Fruit fly (Drosophila melanogaster): Measurements from ENCODE around the gene Axn.
A peak's percentile ranks its signal among the peaks of the same experiment; 100 is the strongest.

Gene Axn

dm6 chr3R:29995035-29995434 lies 27.6 kb upstream of the Axn start, which contains the start of the genes CG7903 and Sas-6 (continued):
- TF ChIP-seq Usf (GFP tag; optimal IDR thresholded peaks at IDR 0.05) (no peak), CG5953 (GFP tag; IDR thresholded peaks at IDR 0.05) (no peak), prd (optimal IDR thresholded peaks at IDR 0.05) (no peak), prd (GFP tag; IDR thresholded peaks at IDR 0.05) (no peak), knrl (GFP tag; IDR thresholded peaks at IDR 0.05; ENCODE audit: partially characterized antibody) (peak; percentile 67), MTF-1 (GFP tag; optimal IDR thresholded peaks at IDR 0.05; ENCODE audit: borderline replicate concordance) (no peak), pnt (GFP tag; optimal IDR thresholded peaks at IDR 0.05) (no peak), CoRest (tag; optimal IDR thresholded peaks at IDR 0.05) (no peak), Optix (GFP tag; IDR thresholded peaks at IDR 0.05) (no peak), Nf-YC (tag; optimal IDR thresholded peaks at IDR 0.05) (no peak), Stat92E (GFP tag; optimal IDR thresholded peaks at IDR 0.05) (no peak), CrebB (tag; optimal IDR thresholded peaks at IDR 0.05) (no peak), en (GFP tag; optimal IDR thresholded peaks at IDR 0.05) (no peak), p53 (GFP tag; optimal IDR thresholded peaks at IDR 0.05) (no peak), vnd (GFP tag; IDR thresholded peaks at IDR 0.05; ENCODE audit: partially characterized antibody) (peak; percentile 63), Aef1 (GFP tag; IDR thresholded peaks at IDR 0.05) (no peak), Taf1 (GFP tag; IDR thresholded peaks at IDR 0.05) (no peak), pros (GFP tag; optimal IDR thresholded peaks at IDR 0.05) (no peak), Opbp (GFP tag; IDR thresholded peaks at IDR 0.05; ENCODE audit: partially characterized antibody) (peak; percentile 60; the same call in 1 of the 3 replicates), HHEX (GFP tag; optimal IDR thresholded peaks at IDR 0.05) (no peak), Sry-β (GFP tag; optimal IDR thresholded peaks at IDR 0.05) (no peak), crp (GFP tag; optimal IDR thresholded peaks at IDR 0.05) (peak in 1 of 2 experiments; percentile 2), tgo (GFP tag; IDR thresholded peaks at IDR 0.05) (no peak), CG6791 (GFP tag; IDR thresholded peaks at IDR 0.05; ENCODE audit: partially characterized antibody) (peak; percentile 88), CG2120 (GFP tag; optimal IDR thresholded peaks at IDR 0.05) (no peak), CG13624 (GFP tag; optimal IDR thresholded peaks at IDR 0.05) (no peak), CG16815 (GFP tag; optimal IDR thresholded peaks at IDR 0.05) (no peak), H15 (GFP tag; IDR thresholded peaks at IDR 0.05) (no peak), BEAF-32 (GFP tag; optimal IDR thresholded peaks at IDR 0.05) (peak; percentile 73), zf30C (GFP tag; optimal IDR thresholded peaks at IDR 0.05) (no peak), Xbp1 (GFP tag; optimal IDR thresholded peaks at IDR 0.05) (no peak), CG9609 (GFP tag; optimal IDR thresholded peaks at IDR 0.05) (no peak), hkb (optimal IDR thresholded peaks at IDR 0.05) (no peak), hkb (GFP tag; IDR thresholded peaks at IDR 0.05) (no peak), D (optimal IDR thresholded peaks at IDR 0.05) (no peak), D (GFP tag; optimal IDR thresholded peaks at IDR 0.05) (no peak), CG3065 (GFP tag; optimal IDR thresholded peaks at IDR 0.05) (no peak), Antp (GFP tag; optimal IDR thresholded peaks at IDR 0.05) (no peak), CG4730 (GFP tag; IDR thresholded peaks at IDR 0.05) (no peak), sob (GFP tag; IDR thresholded peaks at IDR 0.05) (0 out of 2 replicates have a peak, but pooled peaks have one; percentile 26), Bgb (GFP tag; IDR thresholded peaks at IDR 0.05; ENCODE audit: partially characterized antibody) (peak; percentile 85), tna (GFP tag; IDR thresholded peaks at IDR 0.05; ENCODE audit: partially characterized antibody) (peak; percentile 43; the same call in 1 of the 2 replicates), CG34422 (GFP tag; IDR thresholded peaks at IDR 0.05) (0 out of 3 replicates have a peak, but pooled peaks have one; percentile 40), Scr (GFP tag; IDR thresholded peaks at IDR 0.05; ENCODE audit: partially characterized antibody) (peak; percentile 75), mirr (GFP tag; optimal IDR thresholded peaks at IDR 0.05) (no peak), CG17912 (GFP tag; optimal IDR thresholded peaks at IDR 0.05) (no peak), hb (GFP tag; IDR thresholded peaks at IDR 0.05; ENCODE audit: partially characterized antibody) (peak; percentile 70; the same call in 1 of the 3 replicates), CG5180 (GFP tag; optimal IDR thresholded peaks at IDR 0.05) (no peak), Doc2 (GFP tag; IDR thresholded peaks at IDR 0.05) (no peak), inv (GFP tag; IDR thresholded peaks at IDR 0.05; ENCODE audit: partially characterized antibody) (peak; percentile 66; the same call in 1 of the 2 replicates)

Measured in whole organism, embryonic.